Fruit fly (Drosophila melanogaster) whole organism, embryonic: ENCODE data around the gene CG13088.

ENCODE experiments used
- Atf-2 ChIP-seq: fragments of 200-800 bp; sonication (Bioruptor generic); optimal IDR thresholded peaks from 2 replicates; lab custom pipeline; 2016; ENCODE audit warnings: missing biosample characterization, missing genetic modification characterization
- CG10209 ChIP-seq: fragments of 200-800 bp; sonication (Bioruptor generic); optimal IDR thresholded peaks from 3 replicates; lab custom pipeline; 2017; ENCODE audit warnings: missing biosample characterization, mild to moderate bottlenecking, missing genetic modification characterization, missing genetic modification reagents
- CG1024 ChIP-seq: fragments of 200-800 bp; sonication (Bioruptor generic); IDR thresholded peaks from 2 replicates; pipeline ENCODE4 v1.3.6; 2022; ENCODE audit warnings: missing biosample characterization, missing genetic modification characterization
- CG10543 ChIP-seq: fragments of 200-800 bp; sonication (Bioruptor generic); optimal IDR thresholded peaks from 3 replicates; lab custom pipeline; 2017; ENCODE audit warnings: missing biosample characterization, mild to moderate bottlenecking, missing genetic modification characterization, moderate library complexity
- CG12071 ChIP-seq: fragments of 200-800 bp; sonication (Bioruptor generic); optimal IDR thresholded peaks from 3 replicates; lab custom pipeline; 2018; ENCODE audit warnings: missing biosample characterization, mild to moderate bottlenecking, missing genetic modification characterization
- CG12236 ChIP-seq: fragments of 200-800 bp; sonication (Bioruptor generic); optimal IDR thresholded peaks from 2 replicates; lab custom pipeline; 2016; ENCODE audit warnings: missing biosample characterization, missing genetic modification characterization
- CG12299 ChIP-seq: fragments of 200-800 bp; sonication (Bioruptor generic); optimal IDR thresholded peaks from 2 replicates; lab custom pipeline; 2018; ENCODE audit warnings: missing biosample characterization, mild to moderate bottlenecking, missing genetic modification characterization
- CG12744 ChIP-seq: fragments of 200-800 bp; sonication (Bioruptor generic); optimal IDR thresholded peaks from 2 replicates; lab custom pipeline; 2016; ENCODE audit warnings: missing biosample characterization, missing genetic modification characterization
- CG17385 ChIP-seq: fragments of 200-800 bp; sonication (Bioruptor generic); optimal IDR thresholded peaks from 3 replicates; lab custom pipeline; 2018; ENCODE audit warnings: missing biosample characterization, mild to moderate bottlenecking, missing genetic modification characterization
- CG17612 ChIP-seq: fragments of 200-800 bp; sonication (Bioruptor generic); IDR thresholded peaks from 2 replicates; pipeline ENCODE4 v1.3.6; 2022; ENCODE audit warnings: missing biosample characterization, missing genetic modification characterization
- CG2199 ChIP-seq: fragments of 200-800 bp; sonication (Bioruptor generic); IDR thresholded peaks from 3 replicates; pipeline ENCODE4 v1.3.6; 2022; ENCODE audit warnings: missing biosample characterization, missing genetic modification characterization
- CG32772 ChIP-seq: fragments of 200-800 bp; sonication (Bioruptor generic); IDR thresholded peaks from 2 replicates; pipeline ENCODE4 v1.3.6; 2022; ENCODE audit warnings: missing biosample characterization, missing genetic modification characterization
- CG3726 ChIP-seq: fragments of 200-800 bp; sonication (Bioruptor generic); IDR thresholded peaks from 3 replicates; pipeline ENCODE4, ENCODE4 v1.3.6; 2022; ENCODE audit warnings: missing biosample characterization, missing genetic modification characterization
- CG4617 ChIP-seq: fragments of 200-800 bp; sonication (Bioruptor generic); optimal IDR thresholded peaks from 3 replicates; lab custom pipeline; 2016; ENCODE audit warnings: missing biosample characterization, missing genetic modification characterization, borderline replicate concordance
- CG6854 ChIP-seq: fragments of 200-800 bp; sonication (Bioruptor generic); optimal IDR thresholded peaks from 3 replicates; lab custom pipeline; 2017; ENCODE audit warnings: missing biosample characterization, mild to moderate bottlenecking, missing genetic modification characterization
- Doc3 ChIP-seq: fragments of 200-800 bp; sonication (Bioruptor generic); IDR thresholded peaks from 3 replicates; pipeline ENCODE4 v1.3.6; 2022; ENCODE audit warnings: missing biosample characterization, missing genetic modification characterization; ENCODE audit not compliant: partially characterized antibody
- Dp ChIP-seq: fragments of 200-800 bp; sonication (Bioruptor generic); optimal IDR thresholded peaks from 2 replicates; lab custom pipeline; 2018; ENCODE audit warnings: missing biosample characterization, mild to moderate bottlenecking, missing genetic modification characterization, moderate library complexity
- E2f2 ChIP-seq: fragments of 200-800 bp; sonication (Bioruptor generic); IDR thresholded peaks from 2 replicates; pipeline ENCODE4 v1.3.6; 2022; ENCODE audit warnings: missing biosample characterization, missing genetic modification characterization
- Elba2 ChIP-seq: fragments of 200-800 bp; sonication (Bioruptor generic); optimal IDR thresholded peaks from 3 replicates; lab custom pipeline; 2016; ENCODE audit warnings: missing biosample characterization, missing genetic modification characterization
- Ets97D ChIP-seq: fragments of 200-800 bp; sonication (Bioruptor generic); optimal IDR thresholded peaks from 3 replicates; lab custom pipeline; 2016; ENCODE audit warnings: missing biosample characterization, missing genetic modification characterization
- Fer1 ChIP-seq: fragments of 200-800 bp; sonication (Bioruptor generic); optimal IDR thresholded peaks from 2 replicates; lab custom pipeline; 2017; ENCODE audit warnings: missing biosample characterization, mild to moderate bottlenecking, missing genetic modification characterization
- GATAe ChIP-seq: fragments of 200-800 bp; sonication (Bioruptor generic); conservative IDR thresholded peaks from 2 replicates; pipeline ENCODE4 v1.3.6; 2022; ENCODE audit warnings: missing biosample characterization, missing genetic modification characterization
- Gug ChIP-seq: fragments of 200-800 bp; sonication (Bioruptor generic); IDR thresholded peaks from 4 replicates; pipeline ENCODE4 v1.3.6; 2022; ENCODE audit warnings: missing biosample characterization, missing genetic modification characterization
- NFAT ChIP-seq: fragments of 200-800 bp; sonication (Bioruptor generic); IDR thresholded peaks from 2 replicates; pipeline ENCODE4 v1.3.6; 2022; ENCODE audit warnings: missing biosample characterization, missing genetic modification characterization
- Optix ChIP-seq: fragments of 200-800 bp; sonication (Bioruptor generic); IDR thresholded peaks from 3 replicates; pipeline ENCODE4 v1.3.6; 2022; ENCODE audit warnings: missing biosample characterization, missing genetic modification characterization
- Ptx1 ChIP-seq: fragments of 200-800 bp; sonication (Bioruptor generic); IDR thresholded peaks from 2 replicates; pipeline ENCODE4 v1.3.6; 2022; ENCODE audit warnings: missing biosample characterization, missing genetic modification characterization
- Scr ChIP-seq: fragments of 200-800 bp; sonication (Bioruptor generic); IDR thresholded peaks from 2 replicates; pipeline ENCODE4 v1.3.6; 2022; ENCODE audit warnings: missing biosample characterization, missing genetic modification characterization; ENCODE audit not compliant: partially characterized antibody
- Xrp1 ChIP-seq: fragments of 200-800 bp; sonication (Bioruptor generic); IDR thresholded peaks from 2 replicates; pipeline ENCODE4 v1.3.6; 2022; ENCODE audit warnings: missing biosample characterization, missing genetic modification characterization
- chm ChIP-seq: fragments of 200-800 bp; sonication (Bioruptor generic); IDR thresholded peaks from 2 replicates; pipeline ENCODE4 v1.3.6; 2022; ENCODE audit warnings: missing biosample characterization, missing genetic modification characterization
- croc ChIP-seq: fragments of 200-800 bp; sonication (Bioruptor generic); conservative IDR thresholded peaks from 3 replicates; pipeline ENCODE4 v1.3.6; 2022; ENCODE audit warnings: missing biosample characterization, missing genetic modification characterization
- da ChIP-seq: fragments of 200-800 bp; sonication (Bioruptor generic); optimal IDR thresholded peaks from 2 replicates; lab custom pipeline; 2016; ENCODE audit warnings: missing biosample characterization, missing genetic modification characterization
- dysf ChIP-seq: fragments of 200-800 bp; sonication (Bioruptor generic); IDR thresholded peaks from 3 replicates; pipeline ENCODE4 v1.3.6; 2022; ENCODE audit warnings: missing biosample characterization, missing genetic modification characterization
- emc ChIP-seq: fragments of 200-800 bp; sonication (Bioruptor generic); optimal IDR thresholded peaks from 2 replicates; lab custom pipeline; 2016; ENCODE audit warnings: missing biosample characterization, missing genetic modification characterization
- eve ChIP-seq, 2 experiments: fragments of >200 bp; optimal IDR thresholded peaks; 2 replicates each; lab custom pipeline; 2017; ENCODE audit warnings: missing biosample characterization in 2 of 2, missing genetic modification characterization in 2 of 2
- exex ChIP-seq: fragments of 200-800 bp; sonication (Bioruptor generic); optimal IDR thresholded peaks from 4 replicates; lab custom pipeline; 2018; ENCODE audit warnings: missing biosample characterization, mild to moderate bottlenecking, missing genetic modification characterization, moderate library complexity
- fd3F ChIP-seq: fragments of 200-800 bp; sonication (Bioruptor generic); optimal IDR thresholded peaks from 2 replicates; lab custom pipeline; 2018; ENCODE audit warnings: missing biosample characterization, mild to moderate bottlenecking, missing genetic modification characterization, moderate library complexity
- gem ChIP-seq: fragments of 200-800 bp; sonication (Bioruptor generic); optimal IDR thresholded peaks from 2 replicates; lab custom pipeline; 2019; ENCODE audit warnings: missing biosample characterization, mild to moderate bottlenecking, missing genetic modification characterization, moderate library complexity
- grn ChIP-seq: fragments of 200-800 bp; sonication (Bioruptor generic); optimal IDR thresholded peaks from 3 replicates; lab custom pipeline; 2017; ENCODE audit warnings: missing biosample characterization, missing genetic modification characterization
- mld ChIP-seq: fragments of 200-800 bp; sonication (Bioruptor generic); IDR thresholded peaks from 3 replicates; pipeline ENCODE4 v1.3.6; 2022; ENCODE audit warnings: missing biosample characterization, missing genetic modification characterization; ENCODE audit not compliant: partially characterized antibody
- nau ChIP-seq: fragments of 200-800 bp; sonication (Bioruptor generic); optimal IDR thresholded peaks from 3 replicates; lab custom pipeline; 2017; ENCODE audit warnings: missing biosample characterization, mild to moderate bottlenecking, missing genetic modification characterization, missing genetic modification reagents
- odd ChIP-seq: fragments of 200-800 bp; sonication (Bioruptor generic); optimal IDR thresholded peaks from 2 replicates; lab custom pipeline; 2017; ENCODE audit warnings: missing biosample characterization, mild to moderate bottlenecking, missing genetic modification characterization
- pros ChIP-seq: fragments of 200-800 bp; sonication (Bioruptor generic); optimal IDR thresholded peaks from 3 replicates; lab custom pipeline; 2019; ENCODE audit warnings: missing biosample characterization, mild to moderate bottlenecking, missing genetic modification characterization, moderate library complexity
- ranshi ChIP-seq: fragments of 200-800 bp; sonication (Bioruptor generic); IDR thresholded peaks from 2 replicates; pipeline ENCODE4 v1.3.6; 2022; ENCODE audit warnings: missing biosample characterization, missing genetic modification characterization
- row ChIP-seq: fragments of 200-800 bp; sonication (Bioruptor generic); IDR thresholded peaks from 3 replicates; pipeline ENCODE4 v1.3.6; 2022; ENCODE audit warnings: missing biosample characterization, missing genetic modification characterization
- tgo ChIP-seq: fragments of 200-800 bp; sonication (Bioruptor generic); IDR thresholded peaks from 3 replicates; pipeline ENCODE4 v1.3.6; 2022; ENCODE audit warnings: missing biosample characterization, missing genetic modification characterization
- toy ChIP-seq: fragments of 200-800 bp; sonication (Bioruptor generic); IDR thresholded peaks from 2 replicates; pipeline ENCODE4 v1.3.6; 2022; ENCODE audit warnings: missing biosample characterization, missing genetic modification characterization
- trh ChIP-seq: fragments of 200-800 bp; sonication (Bioruptor generic); optimal IDR thresholded peaks from 2 replicates; lab custom pipeline; 2016; ENCODE audit warnings: missing biosample characterization, missing genetic modification characterization
- tup ChIP-seq: fragments of 200-800 bp; sonication (Bioruptor generic); optimal IDR thresholded peaks from 2 replicates; lab custom pipeline; 2016; ENCODE audit warnings: missing biosample characterization, mild to moderate bottlenecking, missing genetic modification characterization, moderate library complexity
- vfl ChIP-seq: fragments of 200-800 bp; sonication (Bioruptor generic); optimal IDR thresholded peaks from 2 replicates; lab custom pipeline; 2016; ENCODE audit warnings: missing biosample characterization, missing genetic modification characterization
- wor ChIP-seq: fragments of 200-800 bp; sonication (Bioruptor generic); IDR thresholded peaks from 2 replicates; pipeline ENCODE4 v1.3.6; 2022; ENCODE audit warnings: missing biosample characterization, missing genetic modification characterization
- zen ChIP-seq: fragments of 200-800 bp; sonication (Bioruptor generic); optimal IDR thresholded peaks from 3 replicates; lab custom pipeline; 2018; ENCODE audit warnings: missing biosample characterization, mild to moderate bottlenecking, missing genetic modification characterization, moderate library complexity

The CG13088 gene

DNA sequence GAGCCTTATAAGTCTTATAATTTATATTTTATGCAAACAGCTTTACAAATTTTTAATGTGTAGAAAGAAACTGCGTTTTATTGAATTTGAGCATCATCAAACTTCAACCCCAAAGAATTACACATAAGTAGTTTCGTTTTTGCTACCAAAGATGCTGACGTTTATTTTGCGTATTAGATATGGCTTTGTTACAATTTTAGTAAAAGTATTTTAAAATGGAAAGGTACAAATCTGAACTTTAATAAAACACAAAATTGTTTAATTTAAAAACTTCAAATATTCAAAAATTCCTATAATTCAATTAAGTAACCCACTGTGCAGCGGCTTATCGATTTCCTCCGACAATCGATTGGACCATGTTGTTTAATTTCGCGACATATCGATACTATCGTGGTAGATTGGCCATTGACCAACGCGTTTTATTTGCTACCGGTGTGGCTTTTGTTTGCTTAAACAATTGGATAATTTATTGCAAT lies 24.6 kb upstream of the CG13088 start, which contains the start of gene prg (continued):
- TF ChIP-seq fd3F (GFP tag; lab: Kevin White, UChicago) (peak; percentile 53), Xrp1 (GFP tag; lab: Robert Waterston, UW) (peak; percentile 74), Doc3 (GFP tag; lab: Robert Waterston, UW) (peak; percentile 98), dysf (GFP tag; lab: Robert Waterston, UW) (peak; percentile 64; the same call in 2 of the 3 replicates), Elba2 (GFP tag; lab: Kevin White, UChicago) (peak; percentile 25), GATAe (0 out of 2 replicates have a peak, but pooled peaks have one; percentile 16), chm (GFP tag; lab: Robert Waterston, UW) (no peak; the same call in 1 of the 2 replicates), odd (GFP tag; lab: Kevin White, UChicago) (peak; percentile 68), exex (tag; lab: Kevin White, UChicago) (peak; percentile 36), eve (GFP tag; optimal IDR thresholded peaks at IDR 0.05; lab: Kevin White, UChicago) (no peak), CG6854 (GFP tag; lab: Kevin White, UChicago) (peak; percentile 56), CG4617 (GFP tag; lab: Kevin White, UChicago) (peak; percentile 57), vfl (GFP tag; lab: Kevin White, UChicago) (no peak), wor (no peak), CG12236 (GFP tag; lab: Kevin White, UChicago) (peak; percentile 43), mld (GFP tag; lab: Robert Waterston, UW) (peak; percentile 95), CG17385 (GFP tag; lab: Kevin White, UChicago) (peak; percentile 66), CG10209 (GFP tag; lab: Kevin White, UChicago) (peak; percentile 43), CG10543 (peak; percentile 72), E2f2 (peak; percentile 61), CG3726 (no peak), Optix (GFP tag; lab: Robert Waterston, UW) (no peak), CG12071 (GFP tag; lab: Kevin White, UChicago) (no peak), Gug (GFP tag; lab: Robert Waterston, UW) (peak; percentile 10; the same call in 1 of the 4 replicates), CG1024 (0 out of 2 replicates have a peak, but pooled peaks have one; percentile 18), CG32772 (GFP tag; lab: Robert Waterston, UW) (no peak), nau (GFP tag; lab: Kevin White, UChicago) (no peak), row (GFP tag; lab: Robert Waterston, UW) (peak; percentile 86), Ets97D (GFP tag; lab: Kevin White, UChicago) (peak; percentile 44), Atf-2 (GFP tag; lab: Kevin White, UChicago) (peak; percentile 45), Dp (GFP tag; lab: Kevin White, UChicago) (peak; percentile 59), Fer1 (peak; percentile 79), CG2199 (GFP tag; lab: Robert Waterston, UW) (no peak), tgo (peak; percentile 67), CG12744 (GFP tag; lab: Kevin White, UChicago) (peak; percentile 60), pros (GFP tag; lab: Kevin White, UChicago) (no peak), CG12299 (tag; lab: Kevin White, UChicago) (peak; percentile 50), grn (GFP tag; lab: Kevin White, UChicago) (no peak), zen (tag; lab: Kevin White, UChicago) (peak; percentile 40), gem (peak; percentile 76), tup (peak; percentile 16), trh (GFP tag; lab: Kevin White, UChicago) (no peak), NFAT (peak; percentile 52), da (GFP tag; lab: Kevin White, UChicago) (no peak), Scr (GFP tag; lab: Robert Waterston, UW) (peak; percentile 96), toy (GFP tag; lab: Robert Waterston, UW) (no peak), Ptx1 (peak; percentile 63), CG17612 (GFP tag; lab: Robert Waterston, UW) (no peak), emc (no peak), croc (GFP tag; lab: Robert Waterston, UW) (no peak), ranshi (GFP tag; lab: Robert Waterston, UW) (peak; percentile 59)
